Worm (Caenorhabditis elegans) whole organism, mixed stage, embryonic: ENCODE results near the gene srz-61.

Experiments used
- M03D4.4 ChIP-seq: sonication (generic microtip); optimal IDR thresholded peaks from 2 replicates; lab custom pipeline; 2017; ENCODE audit warnings: mild to moderate bottlenecking, missing genetic modification characterization, missing compliant biosample characterization
- blmp-1 ChIP-seq: fragments of 150-350 bp; optimal IDR thresholded peaks from 2 replicates; lab custom pipeline; 2014; ENCODE audit warnings: missing biosample characterization, missing genetic modification characterization
- ceh-39 ChIP-seq: fragments of 150-350 bp; optimal IDR thresholded peaks from 2 replicates; lab custom pipeline; 2014; ENCODE audit warnings: missing biosample characterization, missing genetic modification characterization
- ceh-43 ChIP-seq: fragments of 200-800 bp; sonication (Bioruptor generic); optimal IDR thresholded peaks from 2 replicates; lab custom pipeline; 2018; ENCODE audit warnings: mild to moderate bottlenecking, missing genetic modification characterization, moderate library complexity, missing compliant biosample characterization
- ceh-83 ChIP-seq: fragments of 200-800 bp; sonication (Bioruptor generic); optimal IDR thresholded peaks from 2 replicates; lab custom pipeline; 2018; ENCODE audit warnings: mild to moderate bottlenecking, missing genetic modification characterization, missing compliant biosample characterization
- ces-1 ChIP-seq: fragments of 150-350 bp; optimal IDR thresholded peaks from 2 replicates; lab custom pipeline; 2014; ENCODE audit warnings: missing biosample characterization, missing genetic modification reagents, missing genetic modification characterization
- cnd-1 ChIP-seq: fragments of 200-800 bp; sonication (Bioruptor generic); optimal IDR thresholded peaks from 2 replicates; lab custom pipeline; 2018; ENCODE audit warnings: mild to moderate bottlenecking, missing genetic modification characterization, missing compliant biosample characterization
- drap-1 ChIP-seq: fragments of 200-800 bp; sonication (Bioruptor generic); optimal IDR thresholded peaks from 3 replicates; lab custom pipeline; 2018; ENCODE audit warnings: mild to moderate bottlenecking, missing genetic modification characterization, missing compliant biosample characterization
- elt-1 ChIP-seq: sonication (generic microtip); optimal IDR thresholded peaks from 2 replicates; lab custom pipeline; 2017; ENCODE audit warnings: missing genetic modification characterization, mild to moderate bottlenecking, missing compliant biosample characterization, antibody characterized with exemption, moderate library complexity, borderline replicate concordance; ENCODE audit not compliant: insufficient read depth
- elt-3 ChIP-seq: fragments of 150-350 bp; optimal IDR thresholded peaks from 2 replicates; lab custom pipeline; 2014; ENCODE audit warnings: missing biosample characterization, missing genetic modification characterization
- flh-1 ChIP-seq: fragments of 200-800 bp; sonication (Bioruptor generic); optimal IDR thresholded peaks from 2 replicates; lab custom pipeline; 2018; ENCODE audit warnings: mild to moderate bottlenecking, missing genetic modification characterization, moderate library complexity, missing compliant biosample characterization
- ham-2 ChIP-seq: fragments of 200-800 bp; sonication (Bioruptor generic); optimal IDR thresholded peaks from 2 replicates; lab custom pipeline; 2018; ENCODE audit warnings: mild to moderate bottlenecking, missing genetic modification characterization, missing compliant biosample characterization
- hlh-1 ChIP-seq: fragments of 150-350 bp; optimal IDR thresholded peaks from 2 replicates; lab custom pipeline; 2014; ENCODE audit warnings: missing biosample characterization, missing genetic modification reagents, missing genetic modification characterization
- lin-13 ChIP-seq: fragments of 150-350 bp; optimal IDR thresholded peaks from 2 replicates; lab custom pipeline; 2014; ENCODE audit warnings: missing biosample characterization, missing genetic modification characterization
- mab-5 ChIP-seq: fragments of 150-350 bp; optimal IDR thresholded peaks from 2 replicates; lab custom pipeline; 2014; ENCODE audit warnings: missing biosample characterization, missing genetic modification characterization
- mep-1 ChIP-seq: fragments of 150-350 bp; optimal IDR thresholded peaks from 2 replicates; lab custom pipeline; 2017; ENCODE audit warnings: missing biosample characterization, missing genetic modification reagents, missing genetic modification characterization, inconsistent platforms
- mls-2 ChIP-seq: sonication (generic microtip); optimal IDR thresholded peaks from 2 replicates; lab custom pipeline; 2016; ENCODE audit warnings: mild to moderate bottlenecking, missing genetic modification characterization, moderate library complexity, missing compliant biosample characterization
- nhr-12 ChIP-seq: fragments of 150-350 bp; optimal IDR thresholded peaks from 2 replicates; lab custom pipeline; 2014; ENCODE audit warnings: missing biosample characterization, missing genetic modification characterization
- nhr-2 ChIP-seq: fragments of 150-350 bp; optimal IDR thresholded peaks from 2 replicates; lab custom pipeline; 2014; ENCODE audit warnings: missing biosample characterization, missing genetic modification characterization
- nhr-237 ChIP-seq: fragments of 150-350 bp; optimal IDR thresholded peaks from 2 replicates; lab custom pipeline; 2014; ENCODE audit warnings: missing biosample characterization, missing genetic modification characterization
- nhr-28 ChIP-seq: fragments of 150-350 bp; optimal IDR thresholded peaks from 2 replicates; lab custom pipeline; 2014; ENCODE audit warnings: missing biosample characterization, missing genetic modification characterization
- nhr-76 ChIP-seq: sonication (generic microtip); optimal IDR thresholded peaks from 2 replicates; lab custom pipeline; 2017; ENCODE audit warnings: missing biosample characterization, missing genetic modification characterization
- pha-4 ChIP-seq: fragments of 150-350 bp; optimal IDR thresholded peaks from 2 replicates; lab custom pipeline; 2018; ENCODE audit warnings: missing biosample characterization, missing genetic modification reagents, missing genetic modification characterization
- sem-2 ChIP-seq: fragments of 200-800 bp; sonication (Bioruptor generic); optimal IDR thresholded peaks from 2 replicates; lab custom pipeline; 2018; ENCODE audit warnings: mild to moderate bottlenecking, missing genetic modification characterization, missing compliant biosample characterization
- snpc-4 ChIP-seq: fragments of 150-350 bp; optimal IDR thresholded peaks from 2 replicates; lab custom pipeline; 2014; ENCODE audit warnings: missing biosample characterization, missing genetic modification characterization
- sptf-1 ChIP-seq: sonication (generic microtip); optimal IDR thresholded peaks from 2 replicates; lab custom pipeline; 2017; ENCODE audit warnings: mild to moderate bottlenecking, missing genetic modification characterization, moderate library complexity, missing compliant biosample characterization
- tbx-8 ChIP-seq: fragments of 200-800 bp; sonication (Bioruptor generic); optimal IDR thresholded peaks from 2 replicates; lab custom pipeline; 2018; ENCODE audit warnings: mild to moderate bottlenecking, missing genetic modification characterization, moderate library complexity, missing compliant biosample characterization
- unc-120 ChIP-seq: sonication (generic microtip); optimal IDR thresholded peaks from 2 replicates; lab custom pipeline; 2017; ENCODE audit warnings: missing genetic modification characterization, missing compliant biosample characterization; ENCODE audit not compliant: poor library complexity, severe bottlenecking
- unc-39 ChIP-seq: fragments of 150-350 bp; optimal IDR thresholded peaks from 2 replicates; lab custom pipeline; 2014; ENCODE audit warnings: missing biosample characterization, missing genetic modification characterization
- unc-62 ChIP-seq: fragments of 150-350 bp; optimal IDR thresholded peaks from 2 replicates; lab custom pipeline; 2014; ENCODE audit warnings: missing biosample characterization, missing genetic modification reagents, missing genetic modification characterization

Gene srz-61

ce11 chrIV:16333121-16333520 is 12.2 kb downstream of the srz-61 start:
- TF ChIP-seq elt-1 (tag; lab: Kevin White, UChicago) (no peak), ces-1 (no peak)

ce11 chrIV:16335037-16335436 is 14.1 kb downstream of the srz-61 start, which contains the start of gene srz-38:
Gene srz-38, plus strand, starts transcription at chrIV:16335337.
- TF ChIP-seq nhr-237 (tag; lab: Kevin White, UChicago) (no peak), lin-13 (tag; lab: Kevin White, UChicago) (no peak), elt-3 (tag; lab: Kevin White, UChicago) (no peak), sem-2 (no peak), blmp-1 (tag; lab: Kevin White, UChicago) (no peak), snpc-4 (tag; lab: Kevin White, UChicago) (no peak)
- TF ChIP-seq, all 35 proteins: peak for 0

ce11 chrIV:16336721-16337120 is 15.8 kb downstream of the srz-61 start, which contains the start of gene C35D6.13:
Gene C35D6.13, plus strand, starts transcription at chrIV:16337021.
- TF ChIP-seq unc-120 (tag; lab: Kevin White, UChicago): no peak
- no peak for TF ChIP-seq M03D4.4 (tag; lab: Kevin White, UChicago)
- no peak for TF ChIP-seq mep-1 (tag; lab: Kevin White, UChicago)
- no peak for TF ChIP-seq drap-1
- TF ChIP-seq unc-62 (GFP tag; lab: Kevin White, UChicago): no peak
- no peak for TF ChIP-seq elt-3 (tag; lab: Kevin White, UChicago)
- no peak for TF ChIP-seq nhr-2 (tag; lab: Kevin White, UChicago)

- TF ChIP-seq unc-62 (GFP tag; lab: Kevin White, UChicago) (no peak), cnd-1 (tag; lab: Kevin White, UChicago) (no peak), nhr-76 (no peak), pha-4 (no peak), tbx-8 (GFP tag; lab: Kevin White, UChicago) (no peak), sptf-1 (no peak), ces-1 (no peak), drap-1 (no peak), nhr-237 (tag; lab: Kevin White, UChicago) (no peak), ceh-39 (tag; lab: Kevin White, UChicago) (no peak), lin-13 (tag; lab: Kevin White, UChicago) (no peak), ceh-83 (GFP tag; lab: Kevin White, UChicago) (no peak), sem-2 (no peak), M03D4.4 (tag; lab: Kevin White, UChicago) (no peak)
These were observed 25.5 kb downstream of the srz-61 start, which contains the start of gene C35D6.3 for ce11 chrIV:16346514-16346913. Gene C35D6.3, plus strand, starts transcription at chrIV:16346814.

ce11 chrIV:16350690-16351089 is 29.7 kb downstream of the srz-61 start, which contains the start of gene C35D6.4:
Gene C35D6.4, plus strand, starts transcription at chrIV:16350990.
- no peak for TF ChIP-seq hlh-1 (tag; lab: Kevin White, UChicago)
- no peak for TF ChIP-seq sptf-1
- no peak for TF ChIP-seq unc-120 (tag; lab: Kevin White, UChicago)
- no peak for TF ChIP-seq flh-1
- no peak for TF ChIP-seq ceh-43 (GFP tag; lab: Kevin White, UChicago)
- no peak for TF ChIP-seq nhr-2 (tag; lab: Kevin White, UChicago)
- no peak for TF ChIP-seq nhr-28
- no peak for TF ChIP-seq mep-1 (tag; lab: Kevin White, UChicago)
- TF ChIP-seq blmp-1 (tag; lab: Kevin White, UChicago): no peak
- TF ChIP-seq nhr-12 (tag; lab: Kevin White, UChicago): no peak
- no peak for TF ChIP-seq mls-2 (tag; lab: Kevin White, UChicago)
- TF ChIP-seq elt-1 (tag; lab: Kevin White, UChicago): no peak
- no peak for TF ChIP-seq nhr-237 (tag; lab: Kevin White, UChicago)
- no peak for TF ChIP-seq ceh-83 (GFP tag; lab: Kevin White, UChicago)
- no peak for TF ChIP-seq unc-39 (tag; lab: Kevin White, UChicago)

- no peak for TF ChIP-seq blmp-1 (tag; lab: Kevin White, UChicago)
- no peak for TF ChIP-seq tbx-8 (GFP tag; lab: Kevin White, UChicago)
- TF ChIP-seq nhr-12 (tag; lab: Kevin White, UChicago): no peak
- no peak for TF ChIP-seq unc-120 (tag; lab: Kevin White, UChicago)
- TF ChIP-seq unc-39 (tag; lab: Kevin White, UChicago): no peak
- no peak for TF ChIP-seq ham-2 (GFP tag; lab: Kevin White, UChicago)
- TF ChIP-seq elt-3 (tag; lab: Kevin White, UChicago): no peak
- TF ChIP-seq mab-5 (tag; lab: Kevin White, UChicago): no peak
- TF ChIP-seq mep-1 (tag; lab: Kevin White, UChicago): no peak
- TF ChIP-seq flh-1: no peak
- TF ChIP-seq nhr-76: no peak
- no peak for TF ChIP-seq nhr-237 (tag; lab: Kevin White, UChicago)
These were observed 43.6 kb downstream of the srz-61 start for ce11 chrIV:16364581-16364980.
